Fruit fly (Drosophila melanogaster): Measurements from ENCODE around the gene wts.

wts gene

dm6 chr3R:30808346-30809286 lies 2.2 kb upstream of the wts start, which contains the start of gene cindr (continued):
- TF ChIP-seq crp (GFP tag; optimal IDR thresholded peaks at IDR 0.05) (peak in 1 of 2 experiments; percentile 24), slou (GFP tag; optimal IDR thresholded peaks at IDR 0.05) (no peak), sug (tag; optimal IDR thresholded peaks at IDR 0.05) (peak; percentile 61), CG16813 (GFP tag; IDR thresholded peaks at IDR 0.05; ENCODE audit: partially characterized antibody) (peak; percentile 32; the same call in 1 of the 3 replicates), cas (GFP tag; IDR thresholded peaks at IDR 0.05) (peak; percentile 57; the same call in 1 of the 2 replicates), sc (optimal IDR thresholded peaks at IDR 0.05) (no peak), sc (GFP tag; optimal IDR thresholded peaks at IDR 0.05) (no peak), pros (GFP tag; optimal IDR thresholded peaks at IDR 0.05) (peak; percentile 26), fd64A (GFP tag; optimal IDR thresholded peaks at IDR 0.05) (no peak), Mes4 (GFP tag; optimal IDR thresholded peaks at IDR 0.05) (no peak), CG10654 (GFP tag; optimal IDR thresholded peaks at IDR 0.05) (peak; percentile 64), bigmax (GFP tag; optimal IDR thresholded peaks at IDR 0.05) (peak; percentile 7), CG6765 (GFP tag; optimal IDR thresholded peaks at IDR 0.05) (no peak), CG7987 (GFP tag; optimal IDR thresholded peaks at IDR 0.05) (peak; percentile 51), CG2889 (GFP tag; IDR thresholded peaks at IDR 0.05) (no peak), vfl (GFP tag; optimal IDR thresholded peaks at IDR 0.05) (peak; percentile 59), Med (GFP tag) (peak; percentile 95), CG32772 (GFP tag; IDR thresholded peaks at IDR 0.05) (no peak), sna (GFP tag; IDR thresholded peaks at IDR 0.05; ENCODE audit: partially characterized antibody) (no peak), Tbp (GFP tag; optimal IDR thresholded peaks at IDR 0.05) (no peak), nom (GFP tag; optimal IDR thresholded peaks at IDR 0.05) (peak; percentile 72), BEAF-32 (GFP tag; optimal IDR thresholded peaks at IDR 0.05) (peak; percentile 61), CG4854 (GFP tag; optimal IDR thresholded peaks at IDR 0.05) (peak; percentile 7), so (GFP tag; IDR thresholded peaks at IDR 0.05) (no peak), Optix (GFP tag; IDR thresholded peaks at IDR 0.05) (0 out of 3 replicates have a peak, but pooled peaks have one; percentile 25), CG30431 (GFP tag; optimal IDR thresholded peaks at IDR 0.05) (peak; percentile 23), zfh1 (GFP tag; IDR thresholded peaks at IDR 0.05) (no peak), eve (GFP tag; optimal IDR thresholded peaks at IDR 0.05) (no peak), cwo (GFP tag; optimal IDR thresholded peaks at IDR 0.05) (no peak), CG18262 (tag; optimal IDR thresholded peaks at IDR 0.05) (no peak), CG16779 (GFP tag; IDR thresholded peaks at IDR 0.05) (0 out of 2 replicates have a peak, but pooled peaks have one; percentile 6), D19B (GFP tag; optimal IDR thresholded peaks at IDR 0.05) (no peak), Abd-B (GFP tag; optimal IDR thresholded peaks at IDR 0.05) (peak; percentile 74), dimm (GFP tag; IDR thresholded peaks at IDR 0.05) (no peak), pnt (GFP tag; optimal IDR thresholded peaks at IDR 0.05) (peak; percentile 19), Oli (tag; optimal IDR thresholded peaks at IDR 0.05) (no peak), CG2875 (GFP tag; optimal IDR thresholded peaks at IDR 0.05) (no peak), CrebB (tag; optimal IDR thresholded peaks at IDR 0.05) (peak; percentile 39), Stat92E (GFP tag; optimal IDR thresholded peaks at IDR 0.05) (peak in 1 of 3 experiments; percentile 9), inv (GFP tag; IDR thresholded peaks at IDR 0.05; ENCODE audit: partially characterized antibody) (peak; percentile 37; the same call in 1 of the 2 replicates), CG30403 (GFP tag; optimal IDR thresholded peaks at IDR 0.05) (peak; percentile 46), CG2712 (tag; optimal IDR thresholded peaks at IDR 0.05) (peak; percentile 55), vvl (GFP tag; IDR thresholded peaks at IDR 0.05) (peak; percentile 36), CG10979 (tag; optimal IDR thresholded peaks at IDR 0.05) (peak; percentile 14), gem (tag; optimal IDR thresholded peaks at IDR 0.05) (peak; percentile 60), Kr (GFP tag; optimal IDR thresholded peaks at IDR 0.05) (no peak), tap (tag; optimal IDR thresholded peaks at IDR 0.05) (peak; percentile 15), otp (GFP tag; IDR thresholded peaks at IDR 0.05) (no peak)

Data from whole organism, embryonic.